Worm (Caenorhabditis elegans) whole organism, young adult: ENCODE measurements around the gene F28C6.10.

ENCODE experiments used
- B0035.1 ChIP-seq: sonication (generic microtip); optimal IDR thresholded peaks from 2 replicates; lab custom pipeline; 2016; ENCODE audit warnings: missing genetic modification characterization, mild to moderate bottlenecking, missing compliant biosample characterization, missing genotype, missing genetic modification reagents
- D2030.7 ChIP-seq: fragments of 200-800 bp; sonication (Bioruptor generic); IDR thresholded peaks from 2 replicates; pipeline ENCODE4 v1.3.6; 2022; ENCODE audit warnings: missing genetic modification reagents, missing genetic modification characterization, missing compliant biosample characterization
- F10E7.11 ChIP-seq: sonication (generic microtip); optimal IDR thresholded peaks from 2 replicates; lab custom pipeline; 2017; ENCODE audit warnings: mild to moderate bottlenecking, missing genetic modification characterization, moderate library complexity, missing compliant biosample characterization
- F33H1.4 ChIP-seq: fragments of 200-800 bp; sonication (Bioruptor generic); IDR thresholded peaks from 2 replicates; pipeline ENCODE4 v1.3.6; 2022; ENCODE audit warnings: missing genetic modification reagents, missing genetic modification characterization, missing compliant biosample characterization
- F39B2.1 ChIP-seq: fragments of 200-800 bp; sonication (Bioruptor generic); IDR thresholded peaks from 2 replicates; pipeline ENCODE4 v1.3.6; 2022; ENCODE audit warnings: missing genetic modification reagents, missing genetic modification characterization, missing compliant biosample characterization
- F55B11.4 ChIP-seq: sonication (generic microtip); optimal IDR thresholded peaks from 2 replicates; lab custom pipeline; 2016; ENCODE audit warnings: missing compliant biosample characterization, missing genetic modification characterization, borderline replicate concordance; ENCODE audit not compliant: insufficient read depth
- F57C9.4 ChIP-seq: sonication (generic microtip); optimal IDR thresholded peaks from 2 replicates; lab custom pipeline; 2017; ENCODE audit warnings: mild to moderate bottlenecking, missing genetic modification characterization, missing compliant biosample characterization
- Y53F4B.3 ChIP-seq: fragments of 200-800 bp; sonication (Bioruptor generic); IDR thresholded peaks from 2 replicates; pipeline ENCODE4 v1.3.6; 2022; ENCODE audit warnings: missing genetic modification reagents, missing genetic modification characterization, missing compliant biosample characterization
- Y79H2A.3 ChIP-seq: fragments of 200-800 bp; sonication (Bioruptor generic); conservative IDR thresholded peaks from 2 replicates; pipeline ENCODE4 v1.3.6; 2022; ENCODE audit warnings: missing genetic modification reagents, missing genetic modification characterization, missing compliant biosample characterization
- ZK185.1 ChIP-seq: sonication (generic microtip); optimal IDR thresholded peaks from 2 replicates; lab custom pipeline; 2016; ENCODE audit warnings: mild to moderate bottlenecking, missing genetic modification characterization, missing compliant biosample characterization; ENCODE audit not compliant: poor library complexity, severe bottlenecking
- ama-1 ChIP-seq, 3 experiments: fragments of 150-350 bp in 1 of 3; sonication (generic microtip) in 2 of 3; optimal IDR thresholded peaks; 2 replicates each; lab custom pipeline; 2014 to 2018; ENCODE audit warnings: missing biosample characterization in 2 of 3, missing genetic modification characterization in 2 of 3, missing genetic modification reagents in 2 of 3
- aptf-3 ChIP-seq: fragments of 200-800 bp; sonication (Bioruptor generic); IDR thresholded peaks from 2 replicates; pipeline ENCODE4 v1.3.6; 2022; ENCODE audit warnings: missing genetic modification characterization, missing compliant biosample characterization
- atf-7 ChIP-seq: sonication (generic microtip); optimal IDR thresholded peaks from 2 replicates; lab custom pipeline; 2017; ENCODE audit warnings: mild to moderate bottlenecking, missing genetic modification characterization, missing compliant biosample characterization
- cebp-1 ChIP-seq, 2 experiments: fragments of 200-800 bp in 1 of 2; sonication (Bioruptor generic) in 1 of 2; sonication (generic microtip) in 1 of 2; IDR thresholded peaks in 1 of 2; optimal IDR thresholded peaks in 1 of 2; 2 replicates each; pipeline versions ENCODE4 v1.3.6 to Lab custom; 2017 to 2022; ENCODE audit warnings: missing compliant biosample characterization in 2 of 2, missing genetic modification characterization in 2 of 2, mild to moderate bottlenecking in 1 of 2, missing genetic modification reagents in 1 of 2, moderate library complexity in 1 of 2
- ceh-58 ChIP-seq: fragments of 200-800 bp; sonication (Bioruptor generic); IDR thresholded peaks from 2 replicates; pipeline ENCODE4 v1.3.6; 2022; ENCODE audit warnings: missing genetic modification characterization, missing compliant biosample characterization
- dox-1 ChIP-seq: fragments of 200-800 bp; sonication (Bioruptor generic); IDR thresholded peaks from 2 replicates; pipeline ENCODE4 v1.3.6; 2022; ENCODE audit warnings: missing genetic modification reagents, missing genetic modification characterization, missing compliant biosample characterization
- dpff-1 ChIP-seq: sonication (generic microtip); optimal IDR thresholded peaks from 2 replicates; lab custom pipeline; 2017; ENCODE audit warnings: mild to moderate bottlenecking, missing genetic modification characterization, missing compliant biosample characterization
- dpl-1 ChIP-seq: fragments of 150-350 bp; optimal IDR thresholded peaks from 2 replicates; lab custom pipeline; 2014; ENCODE audit warnings: missing biosample characterization, missing genetic modification reagents, missing genetic modification characterization
- ekl-4 ChIP-seq: fragments of 200-800 bp; sonication (Bioruptor generic); IDR thresholded peaks from 2 replicates; pipeline ENCODE4 v1.3.6; 2022; ENCODE audit warnings: missing genetic modification reagents, missing genetic modification characterization, missing compliant biosample characterization
- fkh-3 ChIP-seq: sonication (generic microtip); optimal IDR thresholded peaks from 2 replicates; lab custom pipeline; 2016; ENCODE audit warnings: mild to moderate bottlenecking, missing genetic modification characterization, missing compliant biosample characterization
- gei-17 ChIP-seq: fragments of 200-800 bp; sonication (Bioruptor generic); optimal IDR thresholded peaks from 2 replicates; lab custom pipeline; 2018; ENCODE audit warnings: mild to moderate bottlenecking, missing genetic modification characterization, missing compliant biosample characterization
- hlh-26 ChIP-seq: fragments of 200-800 bp; sonication (Bioruptor generic); conservative IDR thresholded peaks from 2 replicates; pipeline ENCODE4 v1.3.6; 2022; ENCODE audit warnings: missing genetic modification reagents, missing genetic modification characterization, missing compliant biosample characterization
- hmg-20 ChIP-seq: fragments of 200-800 bp; sonication (Bioruptor generic); IDR thresholded peaks from 2 replicates; pipeline ENCODE4 v1.3.6; 2022; ENCODE audit warnings: missing genetic modification reagents, missing genetic modification characterization, missing compliant biosample characterization
- lag-1 ChIP-seq: fragments of 200-800 bp; sonication (Bioruptor generic); IDR thresholded peaks from 2 replicates; pipeline ENCODE4 v1.3.6; 2022; ENCODE audit warnings: missing genetic modification reagents, missing genetic modification characterization, missing compliant biosample characterization
- let-607 ChIP-seq, 2 experiments: fragments of 200-800 bp in 1 of 2; sonication (Bioruptor generic) in 1 of 2; sonication (generic microtip) in 1 of 2; optimal IDR thresholded peaks; 2 replicates each; lab custom pipeline; 2016 to 2018; ENCODE audit warnings: mild to moderate bottlenecking in 2 of 2, missing compliant biosample characterization in 2 of 2, missing genetic modification characterization in 2 of 2, moderate library complexity in 2 of 2, missing genotype in 1 of 2
- madf-10 ChIP-seq: sonication (generic microtip); optimal IDR thresholded peaks from 2 replicates; lab custom pipeline; 2016; ENCODE audit warnings: mild to moderate bottlenecking, missing genetic modification characterization, missing compliant biosample characterization
- madf-3 ChIP-seq: fragments of 200-800 bp; sonication (Bioruptor generic); IDR thresholded peaks from 2 replicates; pipeline ENCODE4 v1.3.6; 2022; ENCODE audit warnings: missing genetic modification reagents, missing genetic modification characterization, missing compliant biosample characterization
- madf-6 ChIP-seq: fragments of 200-800 bp; sonication (Bioruptor generic); IDR thresholded peaks from 2 replicates; pipeline ENCODE4 v1.3.6; 2022; ENCODE audit warnings: missing genetic modification reagents, missing genetic modification characterization, missing compliant biosample characterization
- madf-8 ChIP-seq: fragments of 200-800 bp; sonication (Bioruptor generic); conservative IDR thresholded peaks from 2 replicates; pipeline ENCODE4 v1.3.6; 2022; ENCODE audit warnings: missing genetic modification reagents, missing genetic modification characterization, missing compliant biosample characterization
- nhr-27 ChIP-seq: fragments of 200-800 bp; sonication (Bioruptor generic); optimal IDR thresholded peaks from 2 replicates; lab custom pipeline; 2018; ENCODE audit warnings: mild to moderate bottlenecking, missing genetic modification characterization, moderate library complexity, missing compliant biosample characterization
- pbrm-1 ChIP-seq: fragments of 200-800 bp; sonication (Bioruptor generic); IDR thresholded peaks from 2 replicates; pipeline ENCODE4 v1.3.6; 2022; ENCODE audit warnings: missing genetic modification reagents, missing genetic modification characterization, missing compliant biosample characterization
- rec-8 ChIP-seq, 2 experiments: sonication (generic microtip); optimal IDR thresholded peaks; 2 replicates each; lab custom pipeline; 2016; ENCODE audit warnings: mild to moderate bottlenecking in 2 of 2, missing genetic modification characterization in 2 of 2, missing genetic modification reagents in 2 of 2, missing genotype in 2 of 2, missing biosample characterization in 1 of 2, missing compliant biosample characterization in 1 of 2, moderate library complexity in 1 of 2
- repo-1 ChIP-seq: sonication (generic microtip); optimal IDR thresholded peaks from 2 replicates; lab custom pipeline; 2017; ENCODE audit warnings: mild to moderate bottlenecking, missing genetic modification characterization, missing compliant biosample characterization
- sea-2 ChIP-seq: fragments of 200-800 bp; sonication (Bioruptor generic); IDR thresholded peaks from 2 replicates; pipeline ENCODE4 v1.3.6; 2022; ENCODE audit warnings: missing genetic modification characterization, missing compliant biosample characterization
- snpc-1.3 ChIP-seq: sonication (generic microtip); optimal IDR thresholded peaks from 2 replicates; lab custom pipeline; 2017; ENCODE audit warnings: missing genetic modification characterization, mild to moderate bottlenecking, missing compliant biosample characterization, antibody characterized with exemption, moderate library complexity, missing genotype, missing genetic modification reagents; ENCODE audit not compliant: insufficient read depth
- snpc-4 ChIP-seq, 5 experiments: fragments of 150-350 bp in 1 of 5; sonication (generic microtip) in 4 of 5; optimal IDR thresholded peaks; 2 replicates each; lab custom pipeline; 2014 to 2018; ENCODE audit warnings: missing genetic modification characterization in 5 of 5, missing biosample characterization in 3 of 5, antibody characterized with exemption in 2 of 5, mild to moderate bottlenecking in 2 of 5, missing compliant biosample characterization in 2 of 5, missing genotype in 2 of 5, moderate library complexity in 2 of 5, missing genetic modification reagents in 1 of 5
- tlf-1 ChIP-seq: fragments of 200-800 bp; sonication (Bioruptor generic); optimal IDR thresholded peaks from 2 replicates; lab custom pipeline; 2018; ENCODE audit warnings: mild to moderate bottlenecking, missing genetic modification characterization, missing compliant biosample characterization
- xnd-1 ChIP-seq: sonication (generic microtip); optimal IDR thresholded peaks from 2 replicates; lab custom pipeline; 2016; ENCODE audit warnings: missing genotype, missing genetic modification reagents, missing genetic modification characterization, missing compliant biosample characterization
- zim-3 ChIP-seq: sonication (generic microtip); optimal IDR thresholded peaks from 2 replicates; lab custom pipeline; 2017; ENCODE audit warnings: mild to moderate bottlenecking, missing genetic modification characterization, moderate library complexity, missing compliant biosample characterization
- ztf-26 ChIP-seq: sonication (generic microtip); optimal IDR thresholded peaks from 2 replicates; lab custom pipeline; 2017; ENCODE audit warnings: missing genetic modification characterization, missing compliant biosample characterization

Gene F28C6.10

ce11 chrII:8612470-8612869 is 4.7 kb downstream of the F28C6.10 start, which contains the start of gene T22C8.1:
T22C8.1 (plus strand) TSS chrII:8612770.
- no peak for TF ChIP-seq fkh-3 (tag; lab: Kevin White, UChicago)
- no peak for TF ChIP-seq gei-17
- TF ChIP-seq dox-1 = no peak
- no peak for TF ChIP-seq rec-8 (tag; optimal IDR thresholded peaks at IDR 0.05; lab: Kevin White, UChicago)
- TF ChIP-seq hlh-26 (GFP tag; lab: Robert Waterston, UW) = no peak
- TF ChIP-seq aptf-3 (GFP tag; lab: Robert Waterston, UW) = no peak
- TF ChIP-seq zim-3 (tag; lab: Kevin White, UChicago) = no peak
- TF ChIP-seq F39B2.1 (GFP tag; lab: Robert Waterston, UW) = no peak
- no peak for TF ChIP-seq ztf-26 (tag; lab: Kevin White, UChicago)
- no peak for TF ChIP-seq madf-8 (GFP tag; lab: Robert Waterston, UW)
- no peak for TF ChIP-seq ZK185.1 (tag; lab: Kevin White, UChicago)
- TF ChIP-seq ekl-4 = no peak
- no peak for TF ChIP-seq snpc-1.3 (tag; lab: Kevin White, UChicago)
- no peak for TF ChIP-seq tlf-1 (GFP tag; lab: Kevin White, UChicago)
- TF ChIP-seq let-607 (tag; optimal IDR thresholded peaks at IDR 0.05; lab: Kevin White, UChicago) = no peak
- TF ChIP-seq madf-6 (GFP tag; lab: Robert Waterston, UW) = no peak
- TF ChIP-seq ama-1 (optimal IDR thresholded peaks at IDR 0.05; lab: Kevin White, UChicago) = no peak
- TF ChIP-seq ama-1 (GFP tag; optimal IDR thresholded peaks at IDR 0.05; lab: Kevin White, UChicago) = no peak

- TF ChIP-seq madf-3 = no peak
- no peak for TF ChIP-seq F57C9.4 (tag; lab: Kevin White, UChicago)
- TF ChIP-seq Y79H2A.3 (GFP tag; lab: Robert Waterston, UW) = no peak
- TF ChIP-seq madf-10 (tag; lab: Kevin White, UChicago) = no peak
- no peak for TF ChIP-seq pbrm-1 (GFP tag; lab: Robert Waterston, UW)
- no peak for TF ChIP-seq snpc-4 (GFP tag; optimal IDR thresholded peaks at IDR 0.05; lab: Kevin White, UChicago)
- TF ChIP-seq snpc-4 (tag; optimal IDR thresholded peaks at IDR 0.05; lab: Kevin White, UChicago) = no peak
- no peak for TF ChIP-seq lag-1 (GFP tag; lab: Robert Waterston, UW)
- no peak for TF ChIP-seq F33H1.4
- TF ChIP-seq Y53F4B.3 (GFP tag; lab: Robert Waterston, UW) = no peak
- TF ChIP-seq nhr-27 (tag; lab: Kevin White, UChicago) = no peak
Observed at ce11 chrII:8616155-8616554, 8.4 kb downstream of the F28C6.10 start.

ce11 chrII:8617516-8617915 is 9.8 kb downstream of the F28C6.10 start, which contains the start of gene chhy-1:
chhy-1 (minus strand) TSS chrII:8617616.
- TF ChIP-seq xnd-1 (tag; lab: Kevin White, UChicago) (no peak), repo-1 (tag; lab: Kevin White, UChicago) (no peak), hmg-20 (GFP tag; lab: Robert Waterston, UW) (no peak), D2030.7 (GFP tag; lab: Robert Waterston, UW) (no peak), F57C9.4 (tag; lab: Kevin White, UChicago) (no peak), sea-2 (GFP tag; lab: Robert Waterston, UW) (no peak), cebp-1 (GFP tag; IDR thresholded peaks at IDR 0.05; lab: Robert Waterston, UW) (no peak), cebp-1 (tag; optimal IDR thresholded peaks at IDR 0.05; lab: Kevin White, UChicago) (no peak), F55B11.4 (tag; lab: Kevin White, UChicago) (no peak), ceh-58 (GFP tag; lab: Robert Waterston, UW) (no peak), B0035.1 (tag; lab: Kevin White, UChicago) (no peak), F10E7.11 (no peak), atf-7 (tag; lab: Kevin White, UChicago) (no peak), dpff-1 (tag; lab: Kevin White, UChicago) (no peak), dpl-1 (no peak)
